Worm (Caenorhabditis elegans): ENCODE data around the gene atg-16.2.

DNA sequence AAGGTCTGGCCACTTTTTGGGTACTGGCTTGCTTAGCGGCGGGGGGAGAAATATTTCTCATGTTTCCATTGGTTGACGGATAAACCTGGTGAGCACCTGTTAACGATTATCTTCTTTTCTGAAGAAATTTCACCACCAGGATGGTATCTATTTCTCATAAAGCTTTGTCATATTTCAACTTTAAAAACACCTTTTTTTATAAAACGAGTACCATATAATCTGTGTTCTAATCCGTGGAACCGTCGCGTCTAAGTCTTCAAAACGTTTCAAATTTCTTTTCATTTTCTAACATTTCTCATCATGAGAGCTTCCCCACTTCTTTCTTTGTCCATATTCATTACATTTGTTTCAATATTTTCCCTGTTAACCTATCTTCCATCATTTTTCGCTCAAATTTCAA is 27.2 kb downstream of the atg-16.2 start, which contains the start of gene col-75:
- TF ChIP-seq him-1 (tag; optimal IDR thresholded peaks at IDR 0.05) (no peak), dao-5 (tag; optimal IDR thresholded peaks at IDR 0.05) (no peak)
